Fruit fly (Drosophila melanogaster) whole organism: Measurements from ENCODE around the gene Caper.

Source experiments
- CG8478 ChIP-seq: fragments of >200 bp; optimal IDR thresholded peaks from 2 replicates; lab custom pipeline; 2018; ENCODE audit warnings: inconsistent platforms
- Dll ChIP-seq: fragments of >200 bp; optimal IDR thresholded peaks from 2 replicates; lab custom pipeline; 2017
- EcR ChIP-seq, 2 experiments: fragments of >200 bp; optimal IDR thresholded peaks; 2 replicates each; lab custom pipeline; 2017; ENCODE audit warnings: missing biosample characterization in 2 of 2, missing genetic modification characterization in 2 of 2, missing genetic modification reagents in 2 of 2
- pan ChIP-seq: fragments of >200 bp; optimal IDR thresholded peaks from 2 replicates; lab custom pipeline; 2017
- psq ChIP-seq: fragments of >200 bp; optimal IDR thresholded peaks from 2 replicates; lab custom pipeline; 2017
- usp ChIP-seq: fragments of >200 bp; optimal IDR thresholded peaks from 2 replicates; lab custom pipeline; 2017; ENCODE audit warnings: missing biosample characterization, missing genetic modification characterization, mixed read lengths

The Caper gene

DNA sequence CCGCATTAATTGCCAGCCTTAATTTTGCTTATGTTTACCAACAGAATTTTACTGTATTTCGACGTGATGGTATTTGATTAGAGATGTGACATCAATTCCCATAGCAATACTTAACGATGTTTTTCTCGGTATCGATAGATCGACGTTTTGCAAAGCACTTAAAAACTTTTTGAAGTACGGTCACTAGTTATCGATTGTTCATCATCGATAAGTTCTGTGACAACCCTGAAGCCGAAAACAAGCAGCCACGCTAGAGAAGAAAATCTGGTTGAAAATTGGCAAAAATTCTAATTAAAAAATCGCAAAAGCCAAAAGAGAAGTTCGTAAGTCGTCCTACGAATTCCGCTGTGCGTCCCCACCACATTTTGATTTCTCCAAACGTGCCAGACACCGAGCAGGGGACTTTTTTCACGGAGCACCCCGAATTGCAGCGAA lies at the start of gene Caper, which contains the start of gene Rab30:
Gene Caper (plus strand): TSS at position 205 of the 435 bp plus-strand sequence.
Gene Rab30 (minus strand): TSS at position 90 of the 435 bp plus-strand sequence.
- TF ChIP-seq psq (lab: Kevin White, UChicago) (no peak), Dll (lab: Kevin White, UChicago) (no peak), usp (GFP tag; lab: Kevin White, UChicago) (no peak), EcR (GFP tag; optimal IDR thresholded peaks at IDR 0.05; lab: Kevin White, UChicago) (no peak), pan (lab: Kevin White, UChicago) (no peak), CG8478 (lab: Kevin White, UChicago) (no peak)

DNA sequence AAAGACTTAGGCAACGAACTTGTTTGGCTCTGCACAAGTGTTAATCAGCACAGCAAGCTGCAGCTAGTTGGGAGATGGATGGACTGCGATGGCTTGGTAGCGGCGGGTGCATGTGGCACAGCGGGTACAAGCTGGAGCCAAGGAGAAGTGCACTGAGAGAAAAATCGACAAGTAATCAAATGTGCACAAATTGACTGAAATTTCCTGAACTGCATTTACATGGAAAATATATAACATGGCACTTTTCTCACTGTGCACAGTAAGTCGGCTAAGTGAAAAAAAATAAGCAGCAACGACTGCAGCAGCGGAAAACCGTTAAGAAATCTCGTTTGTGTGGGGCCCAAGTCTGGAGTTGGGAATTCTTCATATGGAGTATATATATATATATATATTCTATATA lies 41.4 kb upstream of the Caper start:
- TF ChIP-seq pan (lab: Kevin White, UChicago), result no peak
- TF ChIP-seq EcR (GFP tag; optimal IDR thresholded peaks at IDR 0.05; lab: Kevin White, UChicago), result no peak

DNA sequence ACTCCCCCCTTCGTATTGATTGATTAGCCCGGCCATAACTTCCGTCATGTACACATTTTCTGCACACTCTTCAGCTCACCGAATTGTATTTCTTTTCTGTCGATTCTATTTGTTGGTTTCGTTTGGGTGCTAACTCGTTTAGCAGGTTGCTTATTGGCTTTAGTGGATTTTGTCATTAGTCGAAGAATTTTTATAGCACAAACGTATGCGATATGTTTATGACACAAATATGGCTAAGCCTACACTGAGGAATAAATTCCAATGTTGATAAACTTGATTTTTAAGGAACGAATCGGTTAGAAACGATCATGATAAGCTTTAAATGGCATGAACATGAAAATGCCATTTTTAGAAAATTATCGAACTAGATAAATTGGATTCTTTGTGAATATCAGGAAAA lies 33.8 kb upstream of the Caper start:
- TF ChIP-seq pan (lab: Kevin White, UChicago) (no peak), Dll (lab: Kevin White, UChicago) (no peak), psq (lab: Kevin White, UChicago) (no peak), EcR (GFP tag; optimal IDR thresholded peaks at IDR 0.05; lab: Kevin White, UChicago) (no peak), CG8478 (lab: Kevin White, UChicago) (no peak), usp (GFP tag; lab: Kevin White, UChicago) (no peak)

dm6 chr2L:7004304-7004703 lies 28.2 kb upstream of the Caper start:
- TF ChIP-seq EcR (GFP tag; optimal IDR thresholded peaks at IDR 0.05; lab: Kevin White, UChicago) (no peak), usp (GFP tag; lab: Kevin White, UChicago) (no peak), Dll (lab: Kevin White, UChicago) (no peak), pan (lab: Kevin White, UChicago) (no peak), CG8478 (lab: Kevin White, UChicago) (no peak), psq (lab: Kevin White, UChicago) (no peak)

DNA sequence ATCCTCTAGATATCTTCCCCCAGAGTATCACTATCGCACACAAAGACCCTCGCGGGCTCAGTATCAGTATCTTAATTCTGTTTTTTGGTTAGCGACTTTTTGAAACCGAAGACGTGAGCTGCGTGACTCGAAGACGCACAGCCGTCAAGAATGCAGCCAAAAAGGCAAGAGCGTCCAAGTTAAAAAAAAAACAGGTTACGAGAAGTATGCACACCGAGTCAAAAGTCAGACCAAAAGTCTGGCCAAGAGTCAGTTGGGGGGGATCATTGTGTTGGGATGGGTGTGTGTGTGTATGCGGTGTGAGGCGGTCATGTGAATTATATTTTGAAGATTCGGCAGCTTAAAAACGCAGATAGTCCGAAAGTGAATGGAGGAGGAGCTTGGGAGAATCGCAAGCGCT lies 27.0 kb upstream of the Caper start:
- TF ChIP-seq Dll (lab: Kevin White, UChicago), result no peak
- no peak for TF ChIP-seq usp (GFP tag; lab: Kevin White, UChicago)
- no peak for TF ChIP-seq psq (lab: Kevin White, UChicago)
- no peak for TF ChIP-seq pan (lab: Kevin White, UChicago)
- TF ChIP-seq EcR (GFP tag; optimal IDR thresholded peaks at IDR 0.05; lab: Kevin White, UChicago), result no peak
- no peak for TF ChIP-seq CG8478 (lab: Kevin White, UChicago)

- TF ChIP-seq CG8478 (lab: Kevin White, UChicago), result no peak
- no peak for TF ChIP-seq pan (lab: Kevin White, UChicago)
- no peak for TF ChIP-seq Dll (lab: Kevin White, UChicago)
- no peak for TF ChIP-seq usp (GFP tag; lab: Kevin White, UChicago)
- no peak for TF ChIP-seq EcR (GFP tag; optimal IDR thresholded peaks at IDR 0.05; lab: Kevin White, UChicago)
- no peak for TF ChIP-seq psq (lab: Kevin White, UChicago)
Observed at dm6 chr2L:7007564-7007963, 25.0 kb upstream of the Caper start.

dm6 chr2L:7009807-7010470 lies 22.6 kb upstream of the Caper start, which contains the start of gene uif:
Gene uif, minus strand, starts transcription at chr2L:7010359.
- TF ChIP-seq usp (GFP tag; lab: Kevin White, UChicago) (no peak), CG8478 (lab: Kevin White, UChicago) (no peak), psq (lab: Kevin White, UChicago) (no peak), Dll (lab: Kevin White, UChicago) (no peak), EcR (GFP tag; optimal IDR thresholded peaks at IDR 0.05; lab: Kevin White, UChicago) (no peak), pan (lab: Kevin White, UChicago) (no peak)

DNA sequence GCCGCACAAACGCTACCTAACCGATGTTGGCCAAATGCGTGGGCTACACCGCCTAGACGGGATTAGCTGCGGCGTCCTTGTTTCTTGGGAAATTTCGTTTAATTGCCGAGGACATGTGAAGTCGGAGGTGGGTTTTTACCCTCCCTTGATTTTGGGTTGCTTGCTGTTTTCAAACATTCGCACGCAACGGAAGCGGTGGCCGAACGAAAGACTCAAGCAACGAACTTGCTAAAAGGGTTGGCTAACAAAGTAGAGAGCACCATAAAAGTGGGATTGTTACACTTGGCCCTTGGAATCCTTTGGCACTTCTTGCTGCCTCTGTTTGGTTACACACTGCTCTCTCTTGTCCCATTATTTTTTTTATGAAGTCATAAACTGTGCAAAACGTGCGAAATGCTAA lies 22.0 kb upstream of the Caper start:
- TF ChIP-seq Dll (lab: Kevin White, UChicago), result no peak
- no peak for TF ChIP-seq CG8478 (lab: Kevin White, UChicago)
- no peak for TF ChIP-seq EcR (GFP tag; optimal IDR thresholded peaks at IDR 0.05; lab: Kevin White, UChicago)
- no peak for TF ChIP-seq psq (lab: Kevin White, UChicago)
- no peak for TF ChIP-seq pan (lab: Kevin White, UChicago)

DNA sequence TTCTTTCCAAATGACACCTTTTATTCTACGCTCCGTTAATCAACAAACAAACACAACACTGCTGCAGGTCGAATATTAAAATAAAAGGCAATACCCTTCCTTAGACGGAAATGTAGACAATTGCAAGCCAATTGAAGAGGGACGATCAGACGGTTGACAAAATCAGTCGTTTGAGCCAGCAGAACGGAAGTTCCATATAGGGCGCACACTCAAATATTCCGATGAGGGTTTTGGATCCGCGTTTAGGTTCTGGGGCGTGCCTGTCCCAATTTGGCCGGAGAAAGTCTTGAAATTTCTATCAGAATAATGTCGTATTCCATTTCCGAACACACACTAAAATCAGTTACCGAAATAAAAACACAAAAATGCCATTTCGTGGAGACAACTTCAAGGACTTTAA lies 20.6 kb upstream of the Caper start, which contains the start of gene CG43321:
Gene CG43321 (plus strand): TSS at position 301 of the 400 bp plus-strand sequence.
- TF ChIP-seq EcR (GFP tag; optimal IDR thresholded peaks at IDR 0.05; lab: Kevin White, UChicago) (no peak), Dll (lab: Kevin White, UChicago) (no peak), psq (lab: Kevin White, UChicago) (no peak), CG8478 (lab: Kevin White, UChicago) (no peak), usp (GFP tag; lab: Kevin White, UChicago) (no peak), pan (lab: Kevin White, UChicago) (no peak)

DNA sequence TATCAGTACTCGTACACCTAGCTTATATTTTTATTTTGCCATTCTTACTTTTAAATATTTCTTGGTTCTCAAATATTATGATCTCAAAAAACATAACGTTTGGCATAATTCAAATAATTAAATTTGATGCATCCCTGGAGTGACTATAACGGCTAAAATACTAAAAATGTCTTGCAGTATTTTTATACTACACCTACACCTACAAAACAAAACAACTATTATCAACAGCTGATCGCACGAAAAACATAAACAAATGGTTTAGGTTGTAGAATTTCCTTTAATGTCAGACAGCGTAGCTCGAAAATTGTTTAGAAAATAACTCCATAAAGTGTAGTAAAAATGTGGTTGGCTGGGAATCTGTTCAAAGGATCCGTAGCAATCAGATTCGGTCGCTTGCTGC lies 19.4 kb upstream of the Caper start, which contains the start of gene CG43322:
Gene CG43322 (plus strand): TSS at position 240 of the 400 bp plus-strand sequence.
- no peak for TF ChIP-seq CG8478 (lab: Kevin White, UChicago)
- TF ChIP-seq usp (GFP tag; lab: Kevin White, UChicago), result no peak
- TF ChIP-seq psq (lab: Kevin White, UChicago), result no peak
- TF ChIP-seq pan (lab: Kevin White, UChicago), result no peak
- TF ChIP-seq Dll (lab: Kevin White, UChicago), result no peak
- TF ChIP-seq EcR (GFP tag; optimal IDR thresholded peaks at IDR 0.05; lab: Kevin White, UChicago), result no peak

DNA sequence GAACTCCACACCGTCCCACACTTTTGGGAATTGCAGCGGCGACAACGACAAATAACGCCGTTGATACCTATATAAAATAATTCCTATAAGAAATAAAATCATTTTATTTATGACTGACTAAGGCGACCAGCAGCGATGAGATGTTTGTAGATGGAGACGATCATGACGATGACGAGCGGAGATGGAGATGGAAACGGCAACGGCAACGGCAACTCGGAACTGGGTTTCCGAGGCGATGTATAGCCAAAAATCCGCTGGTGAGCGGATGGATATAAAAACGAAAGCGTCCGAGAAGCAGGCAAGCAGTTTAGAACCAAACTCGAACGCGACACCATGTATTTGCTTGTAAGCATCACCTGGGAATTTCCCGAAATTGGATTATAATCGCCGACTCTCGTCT lies 11.1 kb upstream of the Caper start, which contains the start of gene Pcp:
Gene Pcp (plus strand): TSS at position 301 of the 400 bp plus-strand sequence.
- TF ChIP-seq EcR (GFP tag; optimal IDR thresholded peaks at IDR 0.05; lab: Kevin White, UChicago), result no peak
- TF ChIP-seq psq (lab: Kevin White, UChicago), result no peak
- TF ChIP-seq Dll (lab: Kevin White, UChicago), result no peak
- TF ChIP-seq pan (lab: Kevin White, UChicago), result no peak
- TF ChIP-seq CG8478 (lab: Kevin White, UChicago), result no peak
- TF ChIP-seq usp (GFP tag; lab: Kevin White, UChicago), result no peak
